Worm (Caenorhabditis elegans) whole organism, L2 larva: Measurements from ENCODE around the gene pho-4.
A peak's percentile ranks its signal among the peaks of the same experiment; 100 is the strongest.

Experiments
- C34F6.9 ChIP-seq: fragments of 150-350 bp; optimal IDR thresholded peaks from 2 replicates; lab custom pipeline; 2014; ENCODE audit warnings: missing biosample characterization, missing genetic modification characterization
- F13H6.1 ChIP-seq: sonication (generic microtip); optimal IDR thresholded peaks from 2 replicates; lab custom pipeline; 2016; ENCODE audit warnings: missing genetic modification characterization, missing compliant biosample characterization
- ZK546.5 ChIP-seq: sonication (generic microtip); optimal IDR thresholded peaks from 2 replicates; lab custom pipeline; 2017; ENCODE audit warnings: missing biosample characterization, missing genetic modification characterization
- alr-1 ChIP-seq: fragments of 150-350 bp; optimal IDR thresholded peaks from 2 replicates; lab custom pipeline; 2014; ENCODE audit warnings: missing biosample characterization, missing genetic modification characterization
- aly-2 ChIP-seq: fragments of 150-350 bp; optimal IDR thresholded peaks from 2 replicates; lab custom pipeline; 2014; ENCODE audit warnings: missing biosample characterization, missing genetic modification characterization
- ama-1 ChIP-seq: fragments of 150-350 bp; optimal IDR thresholded peaks from 2 replicates; lab custom pipeline; 2018; ENCODE audit warnings: inconsistent platforms
- blmp-1 ChIP-seq: sonication (generic microtip); optimal IDR thresholded peaks from 2 replicates; lab custom pipeline; 2017; ENCODE audit warnings: missing genetic modification characterization, mild to moderate bottlenecking, missing compliant biosample characterization, antibody characterized with exemption, moderate library complexity; ENCODE audit not compliant: insufficient read depth
- ceh-82 ChIP-seq: fragments of 150-350 bp; optimal IDR thresholded peaks from 2 replicates; lab custom pipeline; 2014; ENCODE audit warnings: missing biosample characterization, missing genetic modification characterization
- crh-2 ChIP-seq: sonication (generic microtip); optimal IDR thresholded peaks from 2 replicates; lab custom pipeline; 2017; ENCODE audit warnings: missing biosample characterization, missing genetic modification characterization
- egl-27 ChIP-seq: sonication (generic microtip); optimal IDR thresholded peaks from 3 replicates; lab custom pipeline; 2017; ENCODE audit warnings: missing biosample characterization, missing genetic modification reagents, missing genetic modification characterization
- elt-1 ChIP-seq: fragments of 150-350 bp; optimal IDR thresholded peaks from 2 replicates; lab custom pipeline; 2014; ENCODE audit warnings: missing biosample characterization, missing genetic modification characterization
- fos-1 ChIP-seq: fragments of 150-350 bp; optimal IDR thresholded peaks from 2 replicates; lab custom pipeline; 2014; ENCODE audit warnings: missing biosample characterization, missing genetic modification characterization
- gmeb-1 ChIP-seq: fragments of 150-350 bp; optimal IDR thresholded peaks from 2 replicates; lab custom pipeline; 2014; ENCODE audit warnings: missing biosample characterization, missing genetic modification characterization
- lin-11 ChIP-seq: fragments of 150-350 bp; sonication (generic microtip); optimal IDR thresholded peaks from 2 replicates; lab custom pipeline; 2014; ENCODE audit warnings: missing biosample characterization, missing genetic modification characterization, inconsistent platforms, mixed read lengths
- lsy-2 ChIP-seq, 2 experiments: fragments of 150-350 bp in 1 of 2; sonication (generic microtip) in 1 of 2; optimal IDR thresholded peaks; 2 replicates each; lab custom pipeline; 2014 to 2017; ENCODE audit warnings: missing biosample characterization in 2 of 2, missing genetic modification characterization in 2 of 2
- mab-5 ChIP-seq: fragments of 150-350 bp; optimal IDR thresholded peaks from 2 replicates; lab custom pipeline; 2014; ENCODE audit warnings: missing biosample characterization, missing genetic modification characterization
- mbf-1 ChIP-seq: sonication (generic microtip); optimal IDR thresholded peaks from 2 replicates; lab custom pipeline; 2017; ENCODE audit warnings: missing biosample characterization, missing genetic modification characterization
- mdl-1 ChIP-seq, 2 experiments: fragments of 150-350 bp in 1 of 2; sonication (generic microtip) in 1 of 2; optimal IDR thresholded peaks; 2 replicates each; lab custom pipeline; 2017; ENCODE audit warnings: missing biosample characterization in 2 of 2, missing genetic modification characterization in 2 of 2
- nhr-10 ChIP-seq: sonication (generic microtip); optimal IDR thresholded peaks from 2 replicates; lab custom pipeline; 2017; ENCODE audit warnings: missing biosample characterization, missing genetic modification characterization
- nhr-11 ChIP-seq: fragments of 150-350 bp; optimal IDR thresholded peaks from 2 replicates; lab custom pipeline; 2014; ENCODE audit warnings: missing biosample characterization, missing genetic modification characterization
- nhr-21 ChIP-seq: fragments of 150-350 bp; optimal IDR thresholded peaks from 2 replicates; lab custom pipeline; 2014; ENCODE audit warnings: missing biosample characterization, missing genetic modification characterization
- nhr-25 ChIP-seq: fragments of 150-350 bp; sonication (generic microtip); optimal IDR thresholded peaks from 3 replicates; lab custom pipeline; 2014; ENCODE audit warnings: missing biosample characterization, missing genetic modification characterization
- nhr-77 ChIP-seq: fragments of 150-350 bp; optimal IDR thresholded peaks from 2 replicates; lab custom pipeline; 2014; ENCODE audit warnings: missing biosample characterization, missing genetic modification characterization
- sem-4 ChIP-seq: fragments of 150-350 bp; optimal IDR thresholded peaks from 2 replicates; lab custom pipeline; 2014; ENCODE audit warnings: missing biosample characterization, missing genetic modification reagents, missing genetic modification characterization
- skn-1 ChIP-seq: sonication (generic microtip); optimal IDR thresholded peaks from 2 replicates; lab custom pipeline; 2017; ENCODE audit warnings: missing biosample characterization, missing genetic modification characterization
- sma-3 ChIP-seq: sonication (generic microtip); optimal IDR thresholded peaks from 2 replicates; lab custom pipeline; 2016; ENCODE audit warnings: missing genetic modification reagents, missing genetic modification characterization, missing compliant biosample characterization
- sma-9 ChIP-seq, 2 experiments: fragments of 150-350 bp in 1 of 2; sonication (generic microtip) in 1 of 2; optimal IDR thresholded peaks; 2 replicates each; lab custom pipeline; 2014 to 2016; ENCODE audit warnings: missing genetic modification characterization in 2 of 2, mild to moderate bottlenecking in 1 of 2, missing biosample characterization in 1 of 2, missing compliant biosample characterization in 1 of 2, missing genetic modification reagents in 1 of 2, moderate library complexity in 1 of 2
- snpc-4 ChIP-seq: fragments of 150-350 bp; optimal IDR thresholded peaks from 2 replicates; lab custom pipeline; 2014; ENCODE audit warnings: missing biosample characterization, missing genetic modification characterization
- unc-39 ChIP-seq: fragments of 150-350 bp; optimal IDR thresholded peaks from 2 replicates; lab custom pipeline; 2014; ENCODE audit warnings: missing biosample characterization, missing genetic modification characterization
- unc-62 ChIP-seq: fragments of 150-350 bp; optimal IDR thresholded peaks from 2 replicates; lab custom pipeline; 2014; ENCODE audit warnings: missing biosample characterization, missing genetic modification reagents, missing genetic modification characterization
- ztf-1 ChIP-seq: fragments of 200-800 bp; sonication (Bioruptor generic); conservative IDR thresholded peaks from 2 replicates; pipeline ENCODE4 v1.3.6; 2022; ENCODE audit warnings: missing genetic modification characterization, missing compliant biosample characterization
- ztf-11 ChIP-seq: sonication (generic microtip); optimal IDR thresholded peaks from 2 replicates; lab custom pipeline; 2017; ENCODE audit warnings: missing biosample characterization, missing genetic modification characterization
- ztf-4 ChIP-seq: fragments of 150-350 bp; optimal IDR thresholded peaks from 2 replicates; lab custom pipeline; 2014; ENCODE audit warnings: missing biosample characterization, missing genetic modification characterization

The pho-4 gene

DNA sequence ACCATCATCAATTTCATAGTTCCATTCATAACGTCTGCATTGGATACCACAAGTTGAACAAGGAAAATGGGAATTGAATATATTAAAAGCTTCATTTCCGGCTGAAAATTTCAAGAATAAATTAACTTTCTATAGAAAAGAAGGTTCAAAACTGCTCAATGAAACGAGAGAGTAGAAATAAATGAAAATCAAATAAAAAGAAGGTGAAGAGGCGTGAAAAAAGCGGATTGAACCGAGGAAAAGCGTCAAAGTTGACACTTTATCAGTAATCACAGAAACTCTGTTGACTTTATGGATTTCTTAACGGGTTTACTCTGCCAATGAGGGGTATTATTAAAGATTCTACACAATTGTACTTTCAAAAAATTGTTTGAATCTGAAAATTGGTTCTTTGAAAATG lies at the start of gene pho-4:
TSS of gene pho-4 (minus strand) at position 101 of the 400 bp plus-strand sequence.
- TF ChIP-seq nhr-11, result no peak
- no peak for TF ChIP-seq C34F6.9 (tag; lab: Kevin White, UChicago)
- no peak for TF ChIP-seq sma-3
- no peak for TF ChIP-seq egl-27
- no peak for TF ChIP-seq lsy-2 (tag; optimal IDR thresholded peaks at IDR 0.05; lab: Kevin White, UChicago)
- TF ChIP-seq ama-1 (lab: Kevin White, UChicago), result no peak
- TF ChIP-seq mdl-1 (tag; optimal IDR thresholded peaks at IDR 0.05; lab: Kevin White, UChicago), result no peak
- no peak for TF ChIP-seq snpc-4 (tag; lab: Kevin White, UChicago)
- TF ChIP-seq mbf-1 (tag; lab: Kevin White, UChicago), result no peak
- TF ChIP-seq ZK546.5, result no peak
- TF ChIP-seq blmp-1 (tag; lab: Kevin White, UChicago), result no peak
- TF ChIP-seq sem-4 (tag; lab: Kevin White, UChicago), result no peak
- TF ChIP-seq lin-11 (tag; lab: Kevin White, UChicago), result no peak
- TF ChIP-seq aly-2 (tag; lab: Kevin White, UChicago), result no peak
- TF ChIP-seq, all 48 proteins: peak for 0

DNA sequence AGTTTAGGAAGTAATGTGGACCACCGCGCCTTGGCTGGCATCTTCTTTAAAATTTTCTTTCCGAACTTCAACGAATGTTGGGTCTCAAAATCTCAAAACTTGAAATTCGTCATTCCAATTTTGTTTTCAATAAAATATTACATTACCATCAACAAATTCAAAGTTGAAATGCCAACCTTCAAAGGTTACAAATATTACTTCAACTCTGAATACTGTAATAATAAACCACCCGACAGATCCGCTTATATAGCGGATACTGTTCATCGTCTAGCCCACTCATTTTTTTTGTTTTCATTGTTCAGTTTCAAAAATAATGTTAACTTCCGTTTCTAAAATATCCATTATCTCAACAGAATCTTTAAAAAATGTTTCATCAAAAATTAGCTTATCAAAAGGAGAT lies 46.8 kb upstream of the pho-4 start, which contains the start of gene gur-5:
TSS of gene gur-5 (plus strand) at position 301 of the 400 bp plus-strand sequence.
- TF ChIP-seq ztf-1 (no peak), elt-1 (no peak), mbf-1 (tag; lab: Kevin White, UChicago) (no peak), nhr-25 (tag; lab: Kevin White, UChicago) (no peak), ztf-11 (tag; lab: Kevin White, UChicago) (no peak), sma-3 (no peak), nhr-11 (no peak)

DNA sequence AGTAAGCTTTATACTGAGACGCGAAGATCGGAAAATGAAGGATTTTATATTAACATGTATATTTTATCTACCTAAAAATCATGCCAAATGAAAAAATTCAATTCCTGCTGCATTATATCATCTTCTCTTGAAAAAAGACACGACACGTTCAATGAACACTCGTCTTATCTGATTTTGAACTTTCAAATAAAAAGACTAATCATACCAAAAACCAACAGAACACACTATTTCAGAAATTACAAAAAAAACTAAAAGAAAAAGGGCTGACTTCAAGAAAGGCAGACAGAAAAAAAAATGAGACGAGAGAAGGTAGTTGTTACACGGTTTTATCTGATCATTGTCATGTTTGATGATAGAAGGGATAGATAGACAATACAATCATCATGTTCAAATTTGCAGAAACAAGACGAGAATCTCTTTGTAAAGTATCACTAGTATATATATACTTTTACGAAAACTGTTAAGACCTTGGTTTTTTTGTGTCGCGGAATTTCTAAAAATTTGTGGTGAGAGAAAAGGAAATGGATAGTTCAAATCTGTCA lies 44.5 kb upstream of the pho-4 start:
- TF ChIP-seq nhr-25 (tag; lab: Kevin White, UChicago), result peak; percentile 41
- TF ChIP-seq lsy-2 (tag; optimal IDR thresholded peaks at IDR 0.05; lab: Kevin White, UChicago), result no peak

DNA sequence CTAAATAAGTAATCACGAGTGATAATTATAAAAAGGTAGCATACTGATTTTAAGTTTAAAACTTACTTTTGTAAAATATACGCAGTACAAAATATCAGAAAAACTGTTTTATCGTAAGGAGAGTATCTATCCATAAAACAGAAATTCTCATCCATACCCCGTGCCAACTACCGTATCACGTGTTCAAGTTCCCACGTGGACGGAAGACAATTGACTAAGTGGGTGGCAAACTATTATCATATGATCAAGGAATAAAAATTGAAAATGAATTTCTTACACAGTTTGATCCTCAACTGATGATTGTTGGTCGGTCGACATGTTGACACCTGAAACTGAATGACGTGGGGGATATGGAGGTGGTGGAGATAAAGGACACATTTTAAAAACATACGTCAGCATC lies 43.9 kb upstream of the pho-4 start, which contains the start of gene pmt-1:
TSS of gene pmt-1 (minus strand) at position 332 of the 400 bp plus-strand sequence.
- TF ChIP-seq nhr-21 (tag; lab: Kevin White, UChicago) (peak; percentile 64), sma-9 (GFP tag; optimal IDR thresholded peaks at IDR 0.05; lab: Kevin White, UChicago) (peak; percentile 78), sma-9 (tag; optimal IDR thresholded peaks at IDR 0.05; lab: Kevin White, UChicago) (no peak), ama-1 (lab: Kevin White, UChicago) (no peak), alr-1 (tag; lab: Kevin White, UChicago) (no peak), nhr-25 (tag; lab: Kevin White, UChicago) (no peak), mdl-1 (tag; optimal IDR thresholded peaks at IDR 0.05; lab: Kevin White, UChicago) (peak in 1 of 2 experiments; percentile 33), elt-1 (no peak), crh-2 (peak; percentile 64), gmeb-1 (tag; lab: Kevin White, UChicago) (peak; percentile 43)

DNA sequence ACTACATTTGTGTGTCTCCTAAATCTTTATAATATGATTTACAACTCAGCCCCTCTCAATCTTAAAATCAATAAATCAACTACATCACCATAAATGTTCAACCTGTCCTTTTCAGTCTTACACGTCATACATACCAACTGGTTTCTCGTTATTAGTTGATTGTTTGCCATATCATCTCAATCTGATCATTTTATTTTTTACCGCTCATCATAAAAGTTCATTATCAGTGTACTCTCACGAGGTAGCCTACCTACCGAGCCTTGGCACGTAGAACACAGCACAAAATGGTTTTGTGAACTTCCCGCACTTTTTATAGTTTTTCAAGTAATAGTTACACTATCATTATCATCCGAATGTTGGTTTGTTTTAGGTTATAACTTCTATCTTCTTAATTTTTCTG lies 42.9 kb upstream of the pho-4 start:
- peak; percentile 71 for TF ChIP-seq fos-1 (tag; lab: Kevin White, UChicago)
- TF ChIP-seq mab-5 (tag; lab: Kevin White, UChicago), result no peak
- TF ChIP-seq ztf-4 (tag; lab: Kevin White, UChicago), result no peak
- no peak for TF ChIP-seq unc-62 (GFP tag; lab: Kevin White, UChicago)
- no peak for TF ChIP-seq aly-2 (tag; lab: Kevin White, UChicago)
- TF ChIP-seq sma-9 (GFP tag; optimal IDR thresholded peaks at IDR 0.05; lab: Kevin White, UChicago), result peak; percentile 68
- TF ChIP-seq sma-9 (tag; optimal IDR thresholded peaks at IDR 0.05; lab: Kevin White, UChicago), result no peak
- no peak for TF ChIP-seq ZK546.5
- TF ChIP-seq nhr-77 (tag; lab: Kevin White, UChicago), result no peak
- no peak for TF ChIP-seq lin-11 (tag; lab: Kevin White, UChicago)
- no peak for TF ChIP-seq ztf-1
- no peak for TF ChIP-seq ceh-82 (tag; lab: Kevin White, UChicago)
- no peak for TF ChIP-seq unc-39
- TF ChIP-seq skn-1 (tag; lab: Kevin White, UChicago), result no peak
- no peak for TF ChIP-seq egl-27
- no peak for TF ChIP-seq F13H6.1 (tag; lab: Kevin White, UChicago)
- TF ChIP-seq crh-2, result peak; percentile 76
- TF ChIP-seq sma-3, result peak; percentile 49
- TF ChIP-seq nhr-10 (tag; lab: Kevin White, UChicago), result no peak
- TF ChIP-seq C34F6.9 (tag; lab: Kevin White, UChicago), result no peak
- TF ChIP-seq snpc-4 (tag; lab: Kevin White, UChicago), result no peak
